Fruit fly (Drosophila melanogaster) whole organism: ENCODE measurements around the gene Cpsf73.

Experiments used
- EcR ChIP-seq, 2 experiments: fragments of >200 bp; optimal IDR thresholded peaks; 2 replicates each; lab custom pipeline; 2017; ENCODE audit warnings: missing biosample characterization in 2 of 2, missing genetic modification characterization in 2 of 2, missing genetic modification reagents in 2 of 2
- pan ChIP-seq: fragments of >200 bp; optimal IDR thresholded peaks from 2 replicates; lab custom pipeline; 2017
- psq ChIP-seq: fragments of >200 bp; optimal IDR thresholded peaks from 2 replicates; lab custom pipeline; 2017
- usp ChIP-seq: fragments of >200 bp; optimal IDR thresholded peaks from 2 replicates; lab custom pipeline; 2017; ENCODE audit warnings: missing biosample characterization, missing genetic modification characterization, mixed read lengths

DNA sequence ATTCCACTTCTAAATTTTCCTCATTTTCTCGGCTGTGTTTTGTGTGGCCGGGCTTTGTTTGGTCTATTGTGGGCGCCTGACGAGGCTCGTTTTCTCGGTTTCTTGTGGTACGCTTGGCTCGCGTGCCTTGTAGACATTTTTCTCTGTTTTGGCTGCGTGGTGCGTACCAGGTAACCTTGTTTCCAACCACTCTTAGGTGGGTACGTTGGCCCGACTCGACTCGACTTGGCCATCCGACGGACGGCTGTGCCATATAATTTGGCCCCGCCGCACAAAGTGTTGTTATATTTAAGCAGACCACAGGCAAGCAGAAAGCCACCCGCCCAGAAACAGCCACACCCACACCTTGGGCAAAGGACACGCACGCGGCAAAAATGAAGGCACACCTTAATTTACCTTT lies 40.2 kb upstream of the Cpsf73 start:
- TF ChIP-seq psq (no peak), pan (lab: Kevin White, UChicago) (no peak), EcR (GFP tag; optimal IDR thresholded peaks at IDR 0.05; lab: Kevin White, UChicago) (no peak), usp (GFP tag; lab: Kevin White, UChicago) (no peak)
